Worm (Caenorhabditis elegans) whole organism, young adult: ENCODE measurements around the gene taf-12.
A peak's percentile ranks its signal among the peaks of the same experiment; 100 is the strongest.

Experiments
- B0261.1 ChIP-seq: sonication (generic microtip); optimal IDR thresholded peaks from 2 replicates; lab custom pipeline; 2016; ENCODE audit warnings: mild to moderate bottlenecking, missing genetic modification characterization, moderate library complexity, missing compliant biosample characterization
- F10E7.11 ChIP-seq: sonication (generic microtip); optimal IDR thresholded peaks from 2 replicates; lab custom pipeline; 2017; ENCODE audit warnings: mild to moderate bottlenecking, missing genetic modification characterization, moderate library complexity, missing compliant biosample characterization
- F22D6.2 ChIP-seq: sonication (generic microtip); optimal IDR thresholded peaks from 2 replicates; lab custom pipeline; 2016; ENCODE audit warnings: mild to moderate bottlenecking, missing genetic modification characterization, missing compliant biosample characterization
- F23B12.7 ChIP-seq: sonication (generic microtip); optimal IDR thresholded peaks from 2 replicates; lab custom pipeline; 2017; ENCODE audit warnings: missing genetic modification characterization, mild to moderate bottlenecking, missing compliant biosample characterization, antibody characterized with exemption, moderate library complexity; ENCODE audit not compliant: insufficient read depth
- F37B4.10 ChIP-seq: fragments of 200-800 bp; sonication (Bioruptor generic); IDR thresholded peaks from 2 replicates; pipeline ENCODE4 v1.3.6; 2022; ENCODE audit warnings: missing genetic modification characterization, missing compliant biosample characterization
- F52B5.7 ChIP-seq: sonication (generic microtip); optimal IDR thresholded peaks from 2 replicates; lab custom pipeline; 2016; ENCODE audit warnings: mild to moderate bottlenecking, missing genetic modification characterization, missing compliant biosample characterization
- F55B11.4 ChIP-seq: sonication (generic microtip); optimal IDR thresholded peaks from 2 replicates; lab custom pipeline; 2016; ENCODE audit warnings: missing compliant biosample characterization, missing genetic modification characterization, borderline replicate concordance; ENCODE audit not compliant: insufficient read depth
- F57C9.4 ChIP-seq: sonication (generic microtip); optimal IDR thresholded peaks from 2 replicates; lab custom pipeline; 2017; ENCODE audit warnings: mild to moderate bottlenecking, missing genetic modification characterization, missing compliant biosample characterization
- K11D2.4 ChIP-seq: fragments of 200-800 bp; sonication (Bioruptor generic); IDR thresholded peaks from 2 replicates; pipeline ENCODE4 v1.3.6; 2022; ENCODE audit warnings: missing genetic modification reagents, missing genetic modification characterization, missing compliant biosample characterization
- Y53G8AR.9 ChIP-seq: fragments of 200-800 bp; sonication (Bioruptor generic); conservative IDR thresholded peaks from 2 replicates; pipeline ENCODE4 v1.3.6; 2022; ENCODE audit warnings: missing genetic modification reagents, missing genetic modification characterization, missing compliant biosample characterization
- Y56A3A.18 ChIP-seq: fragments of 200-800 bp; sonication (Bioruptor generic); IDR thresholded peaks from 2 replicates; pipeline ENCODE4 v1.3.6; 2022; ENCODE audit warnings: missing genetic modification reagents, missing genetic modification characterization, missing compliant biosample characterization
- Y95B8A.8 ChIP-seq: fragments of 200-800 bp; sonication (Bioruptor generic); IDR thresholded peaks from 2 replicates; pipeline ENCODE4 v1.3.6; 2022; ENCODE audit warnings: missing genetic modification reagents, missing genetic modification characterization, missing compliant biosample characterization
- ZK185.1 ChIP-seq: sonication (generic microtip); optimal IDR thresholded peaks from 2 replicates; lab custom pipeline; 2016; ENCODE audit warnings: mild to moderate bottlenecking, missing genetic modification characterization, missing compliant biosample characterization; ENCODE audit not compliant: poor library complexity, severe bottlenecking
- ama-1 ChIP-seq, 3 experiments: fragments of 150-350 bp in 1 of 3; sonication (generic microtip) in 2 of 3; optimal IDR thresholded peaks; 2 replicates each; lab custom pipeline; 2014 to 2018; ENCODE audit warnings: missing biosample characterization in 2 of 3, missing genetic modification characterization in 2 of 3, missing genetic modification reagents in 2 of 3
- atf-7 ChIP-seq: sonication (generic microtip); optimal IDR thresholded peaks from 2 replicates; lab custom pipeline; 2017; ENCODE audit warnings: mild to moderate bottlenecking, missing genetic modification characterization, missing compliant biosample characterization
- attf-5 ChIP-seq: fragments of 200-800 bp; sonication (Bioruptor generic); optimal IDR thresholded peaks from 2 replicates; lab custom pipeline; 2018; ENCODE audit warnings: mild to moderate bottlenecking, missing genetic modification characterization, missing compliant biosample characterization
- bed-2 ChIP-seq: fragments of 200-800 bp; sonication (Bioruptor generic); IDR thresholded peaks from 2 replicates; pipeline ENCODE4 v1.3.6; 2022; ENCODE audit warnings: missing genetic modification reagents, missing genetic modification characterization, missing compliant biosample characterization
- ceh-100 ChIP-seq: fragments of 200-800 bp; sonication (Bioruptor generic); IDR thresholded peaks from 2 replicates; pipeline ENCODE4 v1.3.6; 2022; ENCODE audit warnings: missing genetic modification reagents, missing genetic modification characterization, missing compliant biosample characterization
- ceh-27 ChIP-seq: fragments of 200-800 bp; sonication (Bioruptor generic); optimal IDR thresholded peaks from 2 replicates; lab custom pipeline; 2018; ENCODE audit warnings: mild to moderate bottlenecking, missing genetic modification characterization, moderate library complexity, missing compliant biosample characterization
- ceh-58 ChIP-seq: fragments of 200-800 bp; sonication (Bioruptor generic); IDR thresholded peaks from 2 replicates; pipeline ENCODE4 v1.3.6; 2022; ENCODE audit warnings: missing genetic modification characterization, missing compliant biosample characterization
- ceh-91 ChIP-seq: fragments of 200-800 bp; sonication (Bioruptor generic); IDR thresholded peaks from 2 replicates; pipeline ENCODE4 v1.3.6; 2022; ENCODE audit warnings: missing genetic modification reagents, missing genetic modification characterization, missing compliant biosample characterization
- chd-7 ChIP-seq: sonication (generic microtip); optimal IDR thresholded peaks from 2 replicates; lab custom pipeline; 2016; ENCODE audit warnings: mild to moderate bottlenecking, missing genetic modification characterization, moderate library complexity, missing compliant biosample characterization
- die-1 ChIP-seq: sonication (generic microtip); optimal IDR thresholded peaks from 2 replicates; lab custom pipeline; 2016; ENCODE audit warnings: missing genotype, mild to moderate bottlenecking, missing genetic modification characterization, missing compliant biosample characterization
- efl-1 ChIP-seq: fragments of 150-350 bp; optimal IDR thresholded peaks from 2 replicates; lab custom pipeline; 2014; ENCODE audit warnings: missing biosample characterization, missing genetic modification reagents, missing genetic modification characterization
- egrh-3 ChIP-seq: fragments of 200-800 bp; sonication (Bioruptor generic); IDR thresholded peaks from 2 replicates; pipeline ENCODE4 v1.3.6; 2022; ENCODE audit warnings: missing genetic modification reagents, missing genetic modification characterization, missing compliant biosample characterization
- ets-4 ChIP-seq: fragments of 200-800 bp; sonication (Bioruptor generic); optimal IDR thresholded peaks from 2 replicates; lab custom pipeline; 2018; ENCODE audit warnings: mild to moderate bottlenecking, missing genetic modification characterization, missing compliant biosample characterization
- fkh-3 ChIP-seq: sonication (generic microtip); optimal IDR thresholded peaks from 2 replicates; lab custom pipeline; 2016; ENCODE audit warnings: mild to moderate bottlenecking, missing genetic modification characterization, missing compliant biosample characterization
- gei-17 ChIP-seq: fragments of 200-800 bp; sonication (Bioruptor generic); optimal IDR thresholded peaks from 2 replicates; lab custom pipeline; 2018; ENCODE audit warnings: mild to moderate bottlenecking, missing genetic modification characterization, missing compliant biosample characterization
- him-1 ChIP-seq: sonication (generic microtip); optimal IDR thresholded peaks from 2 replicates; lab custom pipeline; 2016; ENCODE audit warnings: missing genotype, missing genetic modification reagents, missing genetic modification characterization, missing compliant biosample characterization
- hmg-20 ChIP-seq: fragments of 200-800 bp; sonication (Bioruptor generic); IDR thresholded peaks from 2 replicates; pipeline ENCODE4 v1.3.6; 2022; ENCODE audit warnings: missing genetic modification reagents, missing genetic modification characterization, missing compliant biosample characterization
- lag-1 ChIP-seq: fragments of 200-800 bp; sonication (Bioruptor generic); IDR thresholded peaks from 2 replicates; pipeline ENCODE4 v1.3.6; 2022; ENCODE audit warnings: missing genetic modification reagents, missing genetic modification characterization, missing compliant biosample characterization
- lin-40 ChIP-seq: sonication (generic microtip); optimal IDR thresholded peaks from 2 replicates; lab custom pipeline; 2016; ENCODE audit warnings: missing genetic modification characterization, mild to moderate bottlenecking, missing compliant biosample characterization, missing genotype, missing genetic modification reagents
- lir-1 ChIP-seq: fragments of 200-800 bp; sonication (Bioruptor generic); conservative IDR thresholded peaks from 2 replicates; pipeline ENCODE4 v1.3.6; 2022; ENCODE audit warnings: missing genetic modification reagents, missing genetic modification characterization, missing compliant biosample characterization
- lsy-27 ChIP-seq: sonication (generic microtip); optimal IDR thresholded peaks from 2 replicates; lab custom pipeline; 2017; ENCODE audit warnings: missing genetic modification characterization, mild to moderate bottlenecking, missing compliant biosample characterization, antibody characterized with exemption, missing genotype, borderline replicate concordance; ENCODE audit not compliant: insufficient read depth
- nfya-1 ChIP-seq: sonication (generic microtip); optimal IDR thresholded peaks from 2 replicates; lab custom pipeline; 2017; ENCODE audit warnings: antibody characterized with exemption, missing compliant biosample characterization, missing genetic modification characterization, borderline replicate concordance; ENCODE audit not compliant: insufficient read depth
- nhr-27 ChIP-seq: fragments of 200-800 bp; sonication (Bioruptor generic); optimal IDR thresholded peaks from 2 replicates; lab custom pipeline; 2018; ENCODE audit warnings: mild to moderate bottlenecking, missing genetic modification characterization, moderate library complexity, missing compliant biosample characterization
- rpc-1 ChIP-seq, 2 experiments: fragments of 150-350 bp in 1 of 2; sonication (generic microtip) in 1 of 2; optimal IDR thresholded peaks; 2 replicates each; lab custom pipeline; 2014 to 2018; ENCODE audit warnings: missing biosample characterization in 1 of 2, missing genetic modification characterization in 1 of 2, missing genetic modification reagents in 1 of 2, missing genotype in 1 of 2
- unc-62 ChIP-seq: fragments of 150-350 bp; optimal IDR thresholded peaks from 2 replicates; lab custom pipeline; 2014; ENCODE audit warnings: missing biosample characterization, missing genetic modification reagents, missing genetic modification characterization
- zfh-2 ChIP-seq: fragments of 200-800 bp; sonication (Bioruptor generic); conservative IDR thresholded peaks from 2 replicates; pipeline ENCODE4 v1.3.6; 2022; ENCODE audit warnings: missing genetic modification reagents, missing genetic modification characterization, missing compliant biosample characterization
- zim-3 ChIP-seq: sonication (generic microtip); optimal IDR thresholded peaks from 2 replicates; lab custom pipeline; 2017; ENCODE audit warnings: mild to moderate bottlenecking, missing genetic modification characterization, moderate library complexity, missing compliant biosample characterization
- ztf-22 ChIP-seq: fragments of 200-800 bp; sonication (Bioruptor generic); optimal IDR thresholded peaks from 2 replicates; lab custom pipeline; 2018; ENCODE audit warnings: mild to moderate bottlenecking, missing genetic modification characterization, moderate library complexity, missing compliant biosample characterization
- ztf-26 ChIP-seq: sonication (generic microtip); optimal IDR thresholded peaks from 2 replicates; lab custom pipeline; 2017; ENCODE audit warnings: missing genetic modification characterization, missing compliant biosample characterization
- ztf-28 ChIP-seq: fragments of 200-800 bp; sonication (Bioruptor generic); IDR thresholded peaks from 2 replicates; pipeline ENCODE4 v1.3.6; 2022; ENCODE audit warnings: missing genetic modification reagents, missing genetic modification characterization, missing compliant biosample characterization

The taf-12 gene

DNA sequence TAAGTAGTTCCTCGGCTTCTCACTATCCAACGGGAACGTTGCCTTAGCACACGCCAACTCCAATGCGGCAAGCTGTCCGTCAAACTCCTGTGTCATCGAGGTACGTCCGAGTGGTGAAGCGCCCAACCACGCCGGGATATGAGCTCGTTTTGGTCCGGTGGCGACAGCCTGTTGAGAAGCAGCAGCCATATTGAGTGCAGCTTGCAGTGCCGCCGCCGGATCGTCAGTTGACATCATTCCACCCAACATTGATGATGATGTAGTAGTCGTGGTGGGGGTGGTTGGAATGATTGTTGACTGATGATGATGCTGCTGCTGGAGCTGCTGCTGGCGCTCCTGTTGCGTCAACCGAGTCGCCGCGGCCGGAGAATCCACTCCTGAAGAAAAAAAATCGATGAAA lies 35.6 kb downstream of the taf-12 start:
- peak; percentile 84 for TF ChIP-seq zfh-2 (GFP tag; lab: Robert Waterston, UW)
- TF ChIP-seq unc-62 (GFP tag; lab: Kevin White, UChicago), result no peak
- TF ChIP-seq zim-3 (tag; lab: Kevin White, UChicago), result peak; percentile 8
- TF ChIP-seq egrh-3 (GFP tag; lab: Robert Waterston, UW), result peak; percentile 30; the same call in 1 of the 2 replicates
- no peak for TF ChIP-seq F52B5.7 (tag; lab: Kevin White, UChicago)
- TF ChIP-seq Y95B8A.8 (GFP tag; lab: Robert Waterston, UW), result no peak
- TF ChIP-seq him-1 (tag; lab: Kevin White, UChicago), result no peak
- 0 out of 2 replicates have a peak, but pooled peaks have one; percentile 23 for TF ChIP-seq ceh-91 (GFP tag; lab: Robert Waterston, UW)
- TF ChIP-seq F37B4.10, result 0 out of 2 replicates have a peak, but pooled peaks have one; percentile 46
- no peak for TF ChIP-seq gei-17 (GFP tag; lab: Kevin White, UChicago)

DNA sequence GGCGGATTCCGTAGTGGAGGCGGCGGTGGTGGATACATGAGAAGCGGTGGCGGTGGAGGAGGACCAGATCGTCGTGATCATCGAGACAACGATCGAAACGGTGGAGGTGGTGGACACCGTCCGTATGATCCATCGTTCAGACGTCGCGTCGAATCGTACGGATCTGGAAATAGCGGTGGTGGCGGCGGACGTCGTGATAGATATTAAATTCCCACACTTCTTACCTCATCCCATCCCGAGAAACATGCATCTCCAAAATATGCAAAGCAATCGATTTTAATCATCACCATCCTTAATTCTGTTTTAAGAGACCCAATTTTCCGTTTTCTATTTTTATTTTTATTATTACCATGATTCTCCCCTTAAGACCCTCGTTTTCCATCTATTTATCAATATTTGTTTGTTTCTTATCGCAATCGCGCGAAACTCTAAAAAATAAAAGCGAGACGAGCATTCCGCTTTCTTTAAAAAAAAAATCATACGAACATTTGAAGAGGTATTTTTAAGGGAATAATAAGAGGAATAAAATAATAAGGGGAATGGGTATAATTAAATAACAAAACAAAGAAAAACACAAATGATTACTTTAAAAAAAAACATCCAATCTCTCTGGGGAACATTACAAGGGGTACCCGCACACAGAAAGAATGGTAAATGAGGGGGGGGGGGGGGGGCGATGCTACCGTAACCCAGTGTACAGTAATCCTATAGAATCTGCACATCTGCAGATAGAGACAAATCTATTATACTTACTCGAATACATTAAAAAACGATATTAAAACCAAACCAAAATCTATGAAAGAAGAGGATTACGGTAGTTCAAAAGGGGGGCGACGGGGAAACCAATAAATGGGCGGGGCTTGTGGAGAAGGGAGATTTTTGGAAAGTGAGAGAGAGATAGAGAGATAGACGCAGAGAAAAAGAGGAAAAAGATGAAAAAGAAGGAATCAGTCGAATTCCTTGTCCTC lies 38.3 kb downstream of the taf-12 start:
- TF ChIP-seq K11D2.4, result peak; percentile 79; the same call in 1 of the 2 replicates
- TF ChIP-seq ztf-22, result no peak
- no peak for TF ChIP-seq B0261.1 (tag; lab: Kevin White, UChicago)
- peak; percentile 25; the same call in 1 of the 2 replicates for TF ChIP-seq Y56A3A.18 (GFP tag; lab: Robert Waterston, UW)
- TF ChIP-seq lsy-27 (tag; lab: Kevin White, UChicago), result no peak
- no peak for TF ChIP-seq F22D6.2 (tag; lab: Kevin White, UChicago)
- TF ChIP-seq F55B11.4 (tag; lab: Kevin White, UChicago), result no peak
- peak; percentile 39 for TF ChIP-seq ZK185.1 (tag; lab: Kevin White, UChicago)
- peak; percentile 65; the same call in 1 of the 2 replicates for TF ChIP-seq ceh-100 (GFP tag; lab: Robert Waterston, UW)
- TF ChIP-seq rpc-1 (optimal IDR thresholded peaks at IDR 0.05; lab: Kevin White, UChicago), result no peak
- TF ChIP-seq rpc-1 (tag; optimal IDR thresholded peaks at IDR 0.05; lab: Kevin White, UChicago), result no peak
- no peak for TF ChIP-seq attf-5 (GFP tag; lab: Kevin White, UChicago)
- no peak for TF ChIP-seq F57C9.4 (tag; lab: Kevin White, UChicago)
- peak; percentile 19 for TF ChIP-seq ets-4 (GFP tag; lab: Kevin White, UChicago)
- TF ChIP-seq Y53G8AR.9 (GFP tag; lab: Robert Waterston, UW), result peak; percentile 78
- no peak for TF ChIP-seq ztf-28 (GFP tag; lab: Robert Waterston, UW)
- TF ChIP-seq fkh-3 (tag; lab: Kevin White, UChicago), result peak; percentile 23
- no peak for TF ChIP-seq ceh-58 (GFP tag; lab: Robert Waterston, UW)
- peak; percentile 22 for TF ChIP-seq efl-1 (GFP tag; lab: Kevin White, UChicago)
- no peak for TF ChIP-seq ztf-26 (tag; lab: Kevin White, UChicago)
- TF ChIP-seq ama-1 (optimal IDR thresholded peaks at IDR 0.05; lab: Kevin White, UChicago), result no peak
- peak in 1 of 2 experiments; percentile 94 for TF ChIP-seq ama-1 (GFP tag; optimal IDR thresholded peaks at IDR 0.05; lab: Kevin White, UChicago)
- no peak for TF ChIP-seq atf-7 (tag; lab: Kevin White, UChicago)
- peak; percentile 53 for TF ChIP-seq nhr-27 (tag; lab: Kevin White, UChicago)
- peak; percentile 47 for TF ChIP-seq gei-17 (GFP tag; lab: Kevin White, UChicago)
- no peak for TF ChIP-seq lin-40 (tag; lab: Kevin White, UChicago)
- TF ChIP-seq bed-2 (GFP tag; lab: Robert Waterston, UW), result no peak
- peak; percentile 10 for TF ChIP-seq ceh-27 (GFP tag; lab: Kevin White, UChicago)
- peak; percentile 26 for TF ChIP-seq die-1 (tag; lab: Kevin White, UChicago)
- TF ChIP-seq F10E7.11 (tag; lab: Kevin White, UChicago), result peak; percentile 9
- no peak for TF ChIP-seq nfya-1 (tag; lab: Kevin White, UChicago)
- no peak for TF ChIP-seq lir-1 (GFP tag; lab: Robert Waterston, UW)
- no peak for TF ChIP-seq lag-1 (GFP tag; lab: Robert Waterston, UW)
- peak; percentile 39; the same call in 1 of the 2 replicates for TF ChIP-seq hmg-20 (GFP tag; lab: Robert Waterston, UW)
- TF ChIP-seq chd-7 (tag; lab: Kevin White, UChicago), result peak; percentile 75
- TF ChIP-seq F23B12.7, result peak; percentile 25
